Fruit fly (Drosophila melanogaster) whole organism, embryonic: ENCODE data around the gene CG5515.

Source experiments
- ATbp ChIP-seq: fragments of 200-800 bp; sonication (Bioruptor generic); optimal IDR thresholded peaks from 2 replicates; lab custom pipeline; 2017; ENCODE audit warnings: missing biosample characterization, mild to moderate bottlenecking, missing genetic modification characterization, missing genetic modification reagents
- Ada2b ChIP-seq: fragments of 200-800 bp; sonication (Bioruptor generic); IDR thresholded peaks from 2 replicates; pipeline ENCODE4 v1.3.6; 2022; ENCODE audit warnings: missing biosample characterization, missing genetic modification characterization
- Bdp1 ChIP-seq: fragments of 200-800 bp; sonication (Bioruptor generic); optimal IDR thresholded peaks from 3 replicates; lab custom pipeline; 2016; ENCODE audit warnings: missing biosample characterization, missing genetic modification characterization
- Bgb ChIP-seq: fragments of 200-800 bp; sonication (Bioruptor generic); IDR thresholded peaks from 2 replicates; pipeline ENCODE4 v1.3.6; 2022; ENCODE audit warnings: missing biosample characterization, missing genetic modification characterization; ENCODE audit not compliant: partially characterized antibody
- CG10366 ChIP-seq: fragments of 200-800 bp; sonication (Bioruptor generic); IDR thresholded peaks from 2 replicates; pipeline ENCODE4 v1.3.6; 2022; ENCODE audit warnings: missing biosample characterization, missing genetic modification characterization
- CG11456 ChIP-seq: fragments of 200-800 bp; sonication (Bioruptor generic); IDR thresholded peaks from 3 replicates; pipeline ENCODE4 v1.3.6; 2022; ENCODE audit warnings: missing biosample characterization, missing genetic modification characterization
- CG13287 ChIP-seq: fragments of 200-800 bp; sonication (Bioruptor generic); IDR thresholded peaks from 2 replicates; pipeline ENCODE4 v1.3.6; 2022; ENCODE audit warnings: missing biosample characterization, missing genetic modification characterization; ENCODE audit not compliant: partially characterized antibody
- CG14965 ChIP-seq: fragments of 200-800 bp; sonication (Bioruptor generic); optimal IDR thresholded peaks from 2 replicates; lab custom pipeline; 2016; ENCODE audit warnings: missing biosample characterization, missing genetic modification characterization, borderline replicate concordance
- CG15073 ChIP-seq: fragments of 200-800 bp; sonication (Bioruptor generic); optimal IDR thresholded peaks from 2 replicates; lab custom pipeline; 2016; ENCODE audit warnings: missing biosample characterization, missing genetic modification characterization
- CG16813 ChIP-seq: fragments of 200-800 bp; sonication (Bioruptor generic); IDR thresholded peaks from 3 replicates; pipeline ENCODE4 v1.3.6; 2022; ENCODE audit warnings: missing biosample characterization, missing genetic modification characterization; ENCODE audit not compliant: partially characterized antibody
- CG16815 ChIP-seq: fragments of 200-800 bp; sonication (Bioruptor generic); optimal IDR thresholded peaks from 3 replicates; lab custom pipeline; 2017; ENCODE audit warnings: missing biosample characterization, mild to moderate bottlenecking, missing genetic modification characterization
- CG2678 ChIP-seq: fragments of 200-800 bp; sonication (Bioruptor generic); optimal IDR thresholded peaks from 3 replicates; lab custom pipeline; 2019; ENCODE audit warnings: missing biosample characterization, mild to moderate bottlenecking, missing genetic modification characterization, moderate library complexity
- CG30431 ChIP-seq: fragments of 200-800 bp; sonication (Bioruptor generic); optimal IDR thresholded peaks from 2 replicates; lab custom pipeline; 2017; ENCODE audit warnings: missing biosample characterization, missing genetic modification characterization
- CG3281 ChIP-seq: fragments of 200-800 bp; sonication (Bioruptor generic); optimal IDR thresholded peaks from 3 replicates; lab custom pipeline; 2017; ENCODE audit warnings: missing biosample characterization, mild to moderate bottlenecking, missing genetic modification characterization
- CG34224 ChIP-seq: fragments of 200-800 bp; sonication (Bioruptor generic); IDR thresholded peaks from 3 replicates; pipeline ENCODE4 v1.3.6; 2022; ENCODE audit warnings: missing biosample characterization, missing genetic modification characterization; ENCODE audit not compliant: partially characterized antibody
- CG4404 ChIP-seq: fragments of 200-800 bp; sonication (Bioruptor generic); IDR thresholded peaks from 2 replicates; pipeline ENCODE4 v1.3.6; 2022; ENCODE audit warnings: missing biosample characterization, missing genetic modification characterization
- CG4854 ChIP-seq: fragments of 200-800 bp; sonication (Bioruptor generic); optimal IDR thresholded peaks from 2 replicates; lab custom pipeline; 2016; ENCODE audit warnings: missing biosample characterization, missing genetic modification characterization, inconsistent platforms
- CG5953 ChIP-seq: fragments of 200-800 bp; sonication (Bioruptor generic); IDR thresholded peaks from 2 replicates; pipeline ENCODE4 v1.3.6; 2022; ENCODE audit warnings: missing biosample characterization, missing genetic modification characterization
- CG6791 ChIP-seq: fragments of 200-800 bp; sonication (Bioruptor generic); IDR thresholded peaks from 3 replicates; pipeline ENCODE4 v1.3.6; 2022; ENCODE audit warnings: missing biosample characterization, missing genetic modification characterization; ENCODE audit not compliant: partially characterized antibody
- CG7839 ChIP-seq: fragments of 200-800 bp; sonication (Bioruptor generic); optimal IDR thresholded peaks from 3 replicates; lab custom pipeline; 2018; ENCODE audit warnings: missing biosample characterization, mild to moderate bottlenecking, missing genetic modification characterization, moderate library complexity
- CG8290 ChIP-seq, 3 experiments: fragments of 200-800 bp; sonication (Bioruptor generic); optimal IDR thresholded peaks; 2 replicates each; lab custom pipeline; 2016 to 2019; ENCODE audit warnings: missing biosample characterization in 3 of 3, missing genetic modification characterization in 3 of 3, mild to moderate bottlenecking in 2 of 3, moderate library complexity in 1 of 3
- CG8478 ChIP-seq: fragments of >200 bp; optimal IDR thresholded peaks from 2 replicates; lab custom pipeline; 2018
- CG8924 ChIP-seq: fragments of 200-800 bp; optimal IDR thresholded peaks from 3 replicates; lab custom pipeline; 2019; ENCODE audit warnings: missing biosample characterization, mild to moderate bottlenecking, missing genetic modification characterization, moderate library complexity
- Dip3 ChIP-seq: fragments of 200-800 bp; sonication (Bioruptor generic); optimal IDR thresholded peaks from 3 replicates; lab custom pipeline; 2016; ENCODE audit warnings: missing biosample characterization, missing genetic modification characterization
- Dll ChIP-seq: fragments of 200-800 bp; sonication (Bioruptor generic); IDR thresholded peaks from 4 replicates; pipeline ENCODE4 v1.3.6; 2022; ENCODE audit warnings: missing biosample characterization, missing genetic modification characterization; ENCODE audit not compliant: partially characterized antibody
- Doc2 ChIP-seq: fragments of 200-800 bp; sonication (Bioruptor generic); IDR thresholded peaks from 2 replicates; pipeline ENCODE4 v1.3.6; 2022; ENCODE audit warnings: missing biosample characterization, missing genetic modification characterization
- Doc3 ChIP-seq: fragments of 200-800 bp; sonication (Bioruptor generic); IDR thresholded peaks from 3 replicates; pipeline ENCODE4 v1.3.6; 2022; ENCODE audit warnings: missing biosample characterization, missing genetic modification characterization; ENCODE audit not compliant: partially characterized antibody
- Drgx ChIP-seq: fragments of 200-800 bp; sonication (Bioruptor generic); IDR thresholded peaks from 2 replicates; pipeline ENCODE4 v1.3.6; 2022; ENCODE audit warnings: missing biosample characterization, missing genetic modification characterization
- MESR4 ChIP-seq: fragments of 200-800 bp; sonication (Bioruptor generic); optimal IDR thresholded peaks from 2 replicates; lab custom pipeline; 2018; ENCODE audit warnings: missing biosample characterization, mild to moderate bottlenecking, missing genetic modification characterization, moderate library complexity
- Med ChIP-seq: fragments of 200-800 bp; sonication (Bioruptor generic); peaks from one replicate; lab custom pipeline; 2016; ENCODE audit warnings: missing biosample characterization, missing genetic modification characterization, mild to moderate bottlenecking, inconsistent platforms, moderate library complexity
- Pdp1 ChIP-seq, 2 experiments: fragments of 200-800 bp; sonication (Bioruptor generic); optimal IDR thresholded peaks; 3 replicates each; lab custom pipeline; 2016; ENCODE audit warnings: missing biosample characterization in 2 of 2, missing genetic modification characterization in 2 of 2, mild to moderate bottlenecking in 1 of 2, moderate library complexity in 1 of 2
- Ptx1 ChIP-seq: fragments of 200-800 bp; sonication (Bioruptor generic); IDR thresholded peaks from 2 replicates; pipeline ENCODE4 v1.3.6; 2022; ENCODE audit warnings: missing biosample characterization, missing genetic modification characterization
- Rfx ChIP-seq: fragments of 200-800 bp; sonication (Bioruptor generic); IDR thresholded peaks from 2 replicates; pipeline ENCODE4 v1.3.6; 2022; ENCODE audit warnings: missing biosample characterization, missing genetic modification characterization
- Sry-β ChIP-seq: fragments of 200-800 bp; sonication (Bioruptor generic); optimal IDR thresholded peaks from 2 replicates; lab custom pipeline; 2018; ENCODE audit warnings: missing biosample characterization, mild to moderate bottlenecking, missing genetic modification characterization, moderate library complexity
- az2 ChIP-seq: fragments of 200-800 bp; sonication (Bioruptor generic); optimal IDR thresholded peaks from 3 replicates; lab custom pipeline; 2016; ENCODE audit warnings: missing biosample characterization, missing genetic modification characterization
- cad ChIP-seq: fragments of >200 bp; optimal IDR thresholded peaks from 2 replicates; lab custom pipeline; 2017; ENCODE audit warnings: missing biosample characterization, missing genetic modification characterization
- cas ChIP-seq: fragments of 200-800 bp; sonication (Bioruptor generic); IDR thresholded peaks from 2 replicates; pipeline ENCODE4 v1.3.6; 2022; ENCODE audit warnings: missing biosample characterization, missing genetic modification characterization
- caup ChIP-seq: fragments of 200-800 bp; sonication (Bioruptor generic); optimal IDR thresholded peaks from 3 replicates; lab custom pipeline; 2017; ENCODE audit warnings: missing biosample characterization, mild to moderate bottlenecking, missing genetic modification characterization, moderate library complexity; ENCODE audit not compliant: severe bottlenecking
- dpn ChIP-seq, 2 experiments: fragments of 200-800 bp; sonication (Bioruptor generic); optimal IDR thresholded peaks; 3 replicates each; lab custom pipeline; 2016; ENCODE audit warnings: missing biosample characterization in 2 of 2, missing genetic modification characterization in 2 of 2
- en ChIP-seq: fragments of 200-800 bp; sonication (Bioruptor generic); optimal IDR thresholded peaks from 2 replicates; lab custom pipeline; 2016; ENCODE audit warnings: missing biosample characterization, missing genetic modification characterization
- fru ChIP-seq: fragments of >200 bp; optimal IDR thresholded peaks from 2 replicates; lab custom pipeline; 2017
- gsb ChIP-seq: fragments of 200-800 bp; sonication (Bioruptor generic); IDR thresholded peaks from 2 replicates; pipeline ENCODE4 v1.3.6; 2022; ENCODE audit warnings: missing biosample characterization, missing genetic modification characterization
- hbn ChIP-seq: fragments of 200-800 bp; sonication (Bioruptor generic); IDR thresholded peaks from 2 replicates; pipeline ENCODE4 v1.3.6; 2022; ENCODE audit warnings: missing biosample characterization, missing genetic modification characterization; ENCODE audit not compliant: partially characterized antibody
- kay ChIP-seq: fragments of 200-800 bp; sonication (Bioruptor generic); optimal IDR thresholded peaks from 2 replicates; lab custom pipeline; 2016; ENCODE audit warnings: missing biosample characterization, missing genetic modification characterization
- lab ChIP-seq: fragments of 200-800 bp; sonication (Bioruptor generic); optimal IDR thresholded peaks from 3 replicates; lab custom pipeline; 2017; ENCODE audit warnings: missing biosample characterization, missing genetic modification characterization, mild to moderate bottlenecking, moderate library complexity, missing genetic modification reagents
- lola ChIP-seq, 3 experiments: fragments of >200 bp in 2 of 3; fragments of 200-800 bp in 1 of 3; sonication (Bioruptor generic) in 1 of 3; optimal IDR thresholded peaks; 2 replicates each; lab custom pipeline; 2017 to 2019; ENCODE audit warnings: missing biosample characterization in 3 of 3, missing genetic modification characterization in 3 of 3, mild to moderate bottlenecking in 1 of 3, moderate library complexity in 1 of 3
- luna ChIP-seq: fragments of 200-800 bp; sonication (Bioruptor generic); optimal IDR thresholded peaks from 2 replicates; lab custom pipeline; 2016; ENCODE audit warnings: missing biosample characterization, missing genetic modification characterization
- wdn ChIP-seq: fragments of 200-800 bp; sonication (Bioruptor generic); IDR thresholded peaks from 2 replicates; pipeline ENCODE4 v1.3.6; 2022; ENCODE audit warnings: missing biosample characterization, missing genetic modification characterization
- zen ChIP-seq: fragments of 200-800 bp; sonication (Bioruptor generic); optimal IDR thresholded peaks from 3 replicates; lab custom pipeline; 2018; ENCODE audit warnings: missing biosample characterization, mild to moderate bottlenecking, missing genetic modification characterization, moderate library complexity
- zfh1 ChIP-seq: fragments of 200-800 bp; sonication (Bioruptor generic); IDR thresholded peaks from 3 replicates; pipeline ENCODE4 v1.3.6; 2022; ENCODE audit warnings: missing biosample characterization, missing genetic modification characterization

The CG5515 gene

DNA sequence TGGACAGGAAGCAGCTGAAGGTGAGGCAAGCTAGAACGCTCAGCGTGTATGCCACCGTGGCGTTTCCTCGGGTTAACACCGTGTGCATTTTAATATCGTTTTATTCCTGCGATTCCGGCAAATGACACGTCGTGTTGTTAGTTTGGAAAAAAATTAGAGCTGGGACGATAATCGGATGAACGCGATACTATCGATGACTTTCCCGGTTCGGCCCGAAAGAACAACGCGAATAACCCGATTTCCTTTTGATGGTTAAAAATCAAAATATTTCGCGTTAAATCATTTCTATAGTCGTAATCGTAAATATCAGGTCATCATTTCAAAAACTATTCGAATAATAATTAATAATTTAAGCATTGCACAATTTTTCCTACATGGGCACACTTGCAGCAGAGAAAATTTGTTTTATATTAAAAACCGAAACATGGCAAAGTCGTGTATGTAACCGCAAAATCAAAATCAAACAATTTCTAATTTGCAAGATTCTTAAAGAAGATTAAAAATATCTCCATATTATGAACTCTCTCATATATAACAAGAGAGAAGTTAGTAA lies 41.2 kb upstream of the CG5515 start, which contains the start of gene Spase22-23 (continued):
- TF ChIP-seq en (GFP tag; lab: Kevin White, UChicago) (no peak), Sry-β (no peak), CG30431 (GFP tag; lab: Kevin White, UChicago) (no peak), CG7839 (tag; lab: Kevin White, UChicago) (no peak), CG16813 (GFP tag; lab: Robert Waterston, UW) (peak; percentile 94), lab (no peak), Ada2b (GFP tag; lab: Robert Waterston, UW) (no peak), fru (lab: Kevin White, UChicago) (no peak), kay (GFP tag; lab: Kevin White, UChicago) (no peak), MESR4 (GFP tag; lab: Kevin White, UChicago) (peak; percentile 82), CG13287 (GFP tag; lab: Robert Waterston, UW) (peak; percentile 94), Bgb (GFP tag; lab: Robert Waterston, UW) (peak; percentile 94), Doc3 (peak; percentile 89), Med (no peak), CG8478 (lab: Kevin White, UChicago) (no peak), CG14965 (GFP tag; lab: Kevin White, UChicago) (no peak), CG15073 (GFP tag; lab: Kevin White, UChicago) (peak; percentile 10), zen (tag; lab: Kevin White, UChicago) (no peak), CG34224 (GFP tag; lab: Robert Waterston, UW) (peak; percentile 95), Dll (GFP tag; lab: Robert Waterston, UW) (peak; percentile 92), CG16815 (GFP tag; lab: Kevin White, UChicago) (no peak), luna (GFP tag; lab: Kevin White, UChicago) (no peak), cas (GFP tag; lab: Robert Waterston, UW) (no peak), ATbp (GFP tag; lab: Kevin White, UChicago) (no peak), Bdp1 (GFP tag; lab: Kevin White, UChicago) (no peak), caup (GFP tag; lab: Kevin White, UChicago) (no peak), Doc2 (GFP tag; lab: Robert Waterston, UW) (no peak), az2 (GFP tag; lab: Kevin White, UChicago) (no peak), gsb (GFP tag; lab: Robert Waterston, UW) (no peak), Dip3 (no peak), hbn (GFP tag; lab: Robert Waterston, UW) (peak; percentile 92), CG2678 (tag; lab: Kevin White, UChicago) (no peak), wdn (GFP tag; lab: Robert Waterston, UW) (no peak), Drgx (GFP tag; lab: Robert Waterston, UW) (no peak), CG4854 (GFP tag; lab: Kevin White, UChicago) (no peak), dpn (GFP tag; optimal IDR thresholded peaks at IDR 0.05; lab: Kevin White, UChicago) (no peak), CG5953 (no peak), lola (GFP tag; optimal IDR thresholded peaks at IDR 0.05; lab: Kevin White, UChicago) (peak in 1 of 3 experiments; percentile 32), zfh1 (GFP tag; lab: Robert Waterston, UW) (no peak), Ptx1 (GFP tag; lab: Robert Waterston, UW) (no peak), CG6791 (peak; percentile 98), Rfx (GFP tag; lab: Robert Waterston, UW) (peak; percentile 24; the same call in 1 of the 2 replicates), CG10366 (GFP tag; lab: Robert Waterston, UW) (no peak), CG8290 (GFP tag; optimal IDR thresholded peaks at IDR 0.05; lab: Kevin White, UChicago) (no peak), CG8290 (tag; optimal IDR thresholded peaks at IDR 0.05; lab: Kevin White, UChicago) (peak in 1 of 2 experiments; percentile 54), CG4404 (GFP tag; lab: Robert Waterston, UW) (no peak), Pdp1 (GFP tag; optimal IDR thresholded peaks at IDR 0.05; lab: Kevin White, UChicago) (no peak), CG11456 (GFP tag; lab: Robert Waterston, UW) (no peak), cad (no peak), CG3281 (no peak), CG8924 (tag; lab: Kevin White, UChicago) (peak; percentile 16)
